Worm (Caenorhabditis elegans) whole organism, young adult: ENCODE results near the gene cone-1.

Experiments
- C06A6.2 ChIP-seq: fragments of 200-800 bp; sonication (Bioruptor generic); conservative IDR thresholded peaks from 2 replicates; pipeline ENCODE4 v1.3.6; 2022; ENCODE audit warnings: missing genetic modification characterization, missing compliant biosample characterization
- F37B4.10 ChIP-seq: fragments of 200-800 bp; sonication (Bioruptor generic); IDR thresholded peaks from 2 replicates; pipeline ENCODE4 v1.3.6; 2022; ENCODE audit warnings: missing genetic modification characterization, missing compliant biosample characterization
- K11D2.4 ChIP-seq: fragments of 200-800 bp; sonication (Bioruptor generic); IDR thresholded peaks from 2 replicates; pipeline ENCODE4 v1.3.6; 2022; ENCODE audit warnings: missing genetic modification reagents, missing genetic modification characterization, missing compliant biosample characterization
- Y95B8A.8 ChIP-seq: fragments of 200-800 bp; sonication (Bioruptor generic); IDR thresholded peaks from 2 replicates; pipeline ENCODE4 v1.3.6; 2022; ENCODE audit warnings: missing genetic modification reagents, missing genetic modification characterization, missing compliant biosample characterization
- akir-1 ChIP-seq: fragments of 200-800 bp; sonication (Bioruptor generic); optimal IDR thresholded peaks from 2 replicates; lab custom pipeline; 2018; ENCODE audit warnings: mild to moderate bottlenecking, missing genetic modification characterization, moderate library complexity, missing compliant biosample characterization
- attf-5 ChIP-seq: fragments of 200-800 bp; sonication (Bioruptor generic); optimal IDR thresholded peaks from 2 replicates; lab custom pipeline; 2018; ENCODE audit warnings: mild to moderate bottlenecking, missing genetic modification characterization, missing compliant biosample characterization
- cebp-2 ChIP-seq: fragments of 200-800 bp; sonication (Bioruptor generic); IDR thresholded peaks from 2 replicates; pipeline ENCODE4 v1.3.6; 2022; ENCODE audit warnings: missing genetic modification characterization, missing compliant biosample characterization
- ceh-100 ChIP-seq: fragments of 200-800 bp; sonication (Bioruptor generic); IDR thresholded peaks from 2 replicates; pipeline ENCODE4 v1.3.6; 2022; ENCODE audit warnings: missing genetic modification reagents, missing genetic modification characterization, missing compliant biosample characterization
- ceh-58 ChIP-seq: fragments of 200-800 bp; sonication (Bioruptor generic); IDR thresholded peaks from 2 replicates; pipeline ENCODE4 v1.3.6; 2022; ENCODE audit warnings: missing genetic modification characterization, missing compliant biosample characterization
- chd-7 ChIP-seq: sonication (generic microtip); optimal IDR thresholded peaks from 2 replicates; lab custom pipeline; 2016; ENCODE audit warnings: mild to moderate bottlenecking, missing genetic modification characterization, moderate library complexity, missing compliant biosample characterization
- die-1 ChIP-seq: sonication (generic microtip); optimal IDR thresholded peaks from 2 replicates; lab custom pipeline; 2016; ENCODE audit warnings: missing genotype, mild to moderate bottlenecking, missing genetic modification characterization, missing compliant biosample characterization
- dpl-1 ChIP-seq: fragments of 150-350 bp; optimal IDR thresholded peaks from 2 replicates; lab custom pipeline; 2014; ENCODE audit warnings: missing biosample characterization, missing genetic modification reagents, missing genetic modification characterization
- efl-1 ChIP-seq: fragments of 150-350 bp; optimal IDR thresholded peaks from 2 replicates; lab custom pipeline; 2014; ENCODE audit warnings: missing biosample characterization, missing genetic modification reagents, missing genetic modification characterization
- egrh-3 ChIP-seq: fragments of 200-800 bp; sonication (Bioruptor generic); IDR thresholded peaks from 2 replicates; pipeline ENCODE4 v1.3.6; 2022; ENCODE audit warnings: missing genetic modification reagents, missing genetic modification characterization, missing compliant biosample characterization
- gei-17 ChIP-seq: fragments of 200-800 bp; sonication (Bioruptor generic); optimal IDR thresholded peaks from 2 replicates; lab custom pipeline; 2018; ENCODE audit warnings: mild to moderate bottlenecking, missing genetic modification characterization, missing compliant biosample characterization
- him-1 ChIP-seq: sonication (generic microtip); optimal IDR thresholded peaks from 2 replicates; lab custom pipeline; 2016; ENCODE audit warnings: missing genotype, missing genetic modification reagents, missing genetic modification characterization, missing compliant biosample characterization
- hlh-12 ChIP-seq: sonication (generic microtip); optimal IDR thresholded peaks from 2 replicates; lab custom pipeline; 2016; ENCODE audit warnings: missing genetic modification characterization, missing compliant biosample characterization
- hsf-1 ChIP-seq: fragments of 200-800 bp; sonication (Bioruptor generic); IDR thresholded peaks from 2 replicates; pipeline ENCODE4 v1.3.6; 2022; ENCODE audit warnings: missing genetic modification reagents, missing genetic modification characterization, missing compliant biosample characterization
- let-607 ChIP-seq, 2 experiments: fragments of 200-800 bp in 1 of 2; sonication (Bioruptor generic) in 1 of 2; sonication (generic microtip) in 1 of 2; optimal IDR thresholded peaks; 2 replicates each; lab custom pipeline; 2016 to 2018; ENCODE audit warnings: mild to moderate bottlenecking in 2 of 2, missing compliant biosample characterization in 2 of 2, missing genetic modification characterization in 2 of 2, moderate library complexity in 2 of 2, missing genotype in 1 of 2
- madf-10 ChIP-seq: sonication (generic microtip); optimal IDR thresholded peaks from 2 replicates; lab custom pipeline; 2016; ENCODE audit warnings: mild to moderate bottlenecking, missing genetic modification characterization, missing compliant biosample characterization
- madf-6 ChIP-seq: fragments of 200-800 bp; sonication (Bioruptor generic); IDR thresholded peaks from 2 replicates; pipeline ENCODE4 v1.3.6; 2022; ENCODE audit warnings: missing genetic modification reagents, missing genetic modification characterization, missing compliant biosample characterization
- madf-8 ChIP-seq: fragments of 200-800 bp; sonication (Bioruptor generic); conservative IDR thresholded peaks from 2 replicates; pipeline ENCODE4 v1.3.6; 2022; ENCODE audit warnings: missing genetic modification reagents, missing genetic modification characterization, missing compliant biosample characterization
- mxl-1 ChIP-seq: sonication (generic microtip); optimal IDR thresholded peaks from 2 replicates; lab custom pipeline; 2016; ENCODE audit warnings: missing genetic modification characterization, missing compliant biosample characterization
- nfyb-1 ChIP-seq: fragments of 200-800 bp; sonication (Bioruptor generic); IDR thresholded peaks from 2 replicates; pipeline ENCODE4 v1.3.6; 2022; ENCODE audit warnings: missing genetic modification reagents, missing genetic modification characterization, missing compliant biosample characterization
- nhr-120 ChIP-seq: fragments of 200-800 bp; sonication (Bioruptor generic); IDR thresholded peaks from 2 replicates; pipeline ENCODE4 v1.3.6; 2022; ENCODE audit warnings: missing genetic modification characterization, missing compliant biosample characterization
- nhr-179 ChIP-seq: sonication (generic microtip); optimal IDR thresholded peaks from 2 replicates; lab custom pipeline; 2016; ENCODE audit warnings: mild to moderate bottlenecking, missing genetic modification characterization, missing compliant biosample characterization
- rec-8 ChIP-seq, 2 experiments: sonication (generic microtip); optimal IDR thresholded peaks; 2 replicates each; lab custom pipeline; 2016; ENCODE audit warnings: mild to moderate bottlenecking in 2 of 2, missing genetic modification characterization in 2 of 2, missing genetic modification reagents in 2 of 2, missing genotype in 2 of 2, missing biosample characterization in 1 of 2, missing compliant biosample characterization in 1 of 2, moderate library complexity in 1 of 2
- sea-2 ChIP-seq: fragments of 200-800 bp; sonication (Bioruptor generic); IDR thresholded peaks from 2 replicates; pipeline ENCODE4 v1.3.6; 2022; ENCODE audit warnings: missing genetic modification characterization, missing compliant biosample characterization
- snpc-1.3 ChIP-seq: sonication (generic microtip); optimal IDR thresholded peaks from 2 replicates; lab custom pipeline; 2017; ENCODE audit warnings: missing genetic modification characterization, mild to moderate bottlenecking, missing compliant biosample characterization, antibody characterized with exemption, moderate library complexity, missing genotype, missing genetic modification reagents; ENCODE audit not compliant: insufficient read depth
- somi-1 ChIP-seq: fragments of 200-800 bp; sonication (Bioruptor generic); optimal IDR thresholded peaks from 2 replicates; lab custom pipeline; 2018; ENCODE audit warnings: mild to moderate bottlenecking, missing genetic modification characterization, missing compliant biosample characterization
- unc-130 ChIP-seq: sonication (generic microtip); optimal IDR thresholded peaks from 2 replicates; lab custom pipeline; 2016; ENCODE audit warnings: missing genetic modification reagents, missing genetic modification characterization, missing compliant biosample characterization
- xnd-1 ChIP-seq: sonication (generic microtip); optimal IDR thresholded peaks from 2 replicates; lab custom pipeline; 2016; ENCODE audit warnings: missing genotype, missing genetic modification reagents, missing genetic modification characterization, missing compliant biosample characterization
- zfh-2 ChIP-seq: fragments of 200-800 bp; sonication (Bioruptor generic); conservative IDR thresholded peaks from 2 replicates; pipeline ENCODE4 v1.3.6; 2022; ENCODE audit warnings: missing genetic modification reagents, missing genetic modification characterization, missing compliant biosample characterization
- zim-3 ChIP-seq: sonication (generic microtip); optimal IDR thresholded peaks from 2 replicates; lab custom pipeline; 2017; ENCODE audit warnings: mild to moderate bottlenecking, missing genetic modification characterization, moderate library complexity, missing compliant biosample characterization
- ztf-18 ChIP-seq: sonication (generic microtip); optimal IDR thresholded peaks from 2 replicates; lab custom pipeline; 2016; ENCODE audit warnings: missing genotype, mild to moderate bottlenecking, missing genetic modification characterization, missing compliant biosample characterization
- ztf-22 ChIP-seq: fragments of 200-800 bp; sonication (Bioruptor generic); optimal IDR thresholded peaks from 2 replicates; lab custom pipeline; 2018; ENCODE audit warnings: mild to moderate bottlenecking, missing genetic modification characterization, moderate library complexity, missing compliant biosample characterization

cone-1 gene

ce11 chrIII:2561410-2561809, 31.0 kb downstream of the cone-1 start, which contains the start of gene nhr-239:
Gene nhr-239 (plus strand): TSS chrIII:2561710.
- TF ChIP-seq him-1 (tag; lab: Kevin White, UChicago), result no peak
- no peak for TF ChIP-seq mxl-1
- TF ChIP-seq chd-7, result no peak
- no peak for TF ChIP-seq efl-1 (GFP tag; lab: Kevin White, UChicago)
- TF ChIP-seq ztf-18, result no peak
- TF ChIP-seq gei-17 (GFP tag; lab: Kevin White, UChicago), result no peak
- TF ChIP-seq somi-1 (GFP tag; lab: Kevin White, UChicago), result no peak
- TF ChIP-seq let-607 (tag; optimal IDR thresholded peaks at IDR 0.05; lab: Kevin White, UChicago), result no peak
- TF ChIP-seq ztf-22 (GFP tag; lab: Kevin White, UChicago), result no peak
- no peak for TF ChIP-seq madf-10 (tag; lab: Kevin White, UChicago)
- TF ChIP-seq nhr-120 (GFP tag; lab: Robert Waterston, UW), result no peak
- no peak for TF ChIP-seq akir-1 (GFP tag; lab: Kevin White, UChicago)
- TF ChIP-seq ceh-58 (GFP tag; lab: Robert Waterston, UW), result no peak
- TF ChIP-seq zim-3 (tag; lab: Kevin White, UChicago), result no peak
- TF ChIP-seq rec-8 (tag; optimal IDR thresholded peaks at IDR 0.05; lab: Kevin White, UChicago), result no peak
- no peak for TF ChIP-seq attf-5 (GFP tag; lab: Kevin White, UChicago)
- TF ChIP-seq unc-130 (GFP tag; lab: Kevin White, UChicago), result no peak
- TF ChIP-seq hlh-12 (tag; lab: Kevin White, UChicago), result no peak

- peak; percentile 75; the same call in 1 of the 2 replicates for TF ChIP-seq egrh-3 (GFP tag; lab: Robert Waterston, UW)
- no peak for TF ChIP-seq F37B4.10
- TF ChIP-seq zfh-2, result peak; percentile 87
Measured at ce11 chrIII:2563033-2563656, 32.7 kb downstream of the cone-1 start.

ce11 chrIII:2563883-2564282, 33.5 kb downstream of the cone-1 start, which contains the start of gene Y54F10AM.11:
Gene Y54F10AM.11 (minus strand): TSS chrIII:2563983.
- 0 out of 2 replicates have a peak, but pooled peaks have one; percentile 38 for TF ChIP-seq hsf-1

- TF ChIP-seq snpc-1.3 (tag; lab: Kevin White, UChicago) (no peak), die-1 (tag; lab: Kevin White, UChicago) (no peak), cebp-2 (no peak), nhr-120 (GFP tag; lab: Robert Waterston, UW) (no peak), madf-8 (GFP tag; lab: Robert Waterston, UW) (no peak), C06A6.2 (GFP tag; lab: Robert Waterston, UW) (no peak), sea-2 (GFP tag; lab: Robert Waterston, UW) (no peak), K11D2.4 (GFP tag; lab: Robert Waterston, UW) (no peak), dpl-1 (GFP tag; lab: Kevin White, UChicago) (no peak), Y95B8A.8 (GFP tag; lab: Robert Waterston, UW) (no peak)
Measured at ce11 chrIII:2571447-2571846, 41.0 kb downstream of the cone-1 start, which contains the start of gene Y54F10AR.2. Gene Y54F10AR.2 (minus strand): TSS chrIII:2571547.

ce11 chrIII:2572421-2572820, 42.0 kb downstream of the cone-1 start:
- TF ChIP-seq F37B4.10 (no peak), ztf-22 (GFP tag; lab: Kevin White, UChicago) (no peak), xnd-1 (tag; lab: Kevin White, UChicago) (no peak), ceh-100 (no peak), efl-1 (GFP tag; lab: Kevin White, UChicago) (no peak), madf-6 (0 out of 2 replicates have a peak, but pooled peaks have one; percentile 26), nfyb-1 (GFP tag; lab: Robert Waterston, UW) (peak; percentile 87; the same call in 1 of the 2 replicates), nhr-179 (tag; lab: Kevin White, UChicago) (no peak)
- TF ChIP-seq, all 124 proteins: peak for 2
